Fruit fly (Drosophila melanogaster): ENCODE data around the gene ems.

DNA sequence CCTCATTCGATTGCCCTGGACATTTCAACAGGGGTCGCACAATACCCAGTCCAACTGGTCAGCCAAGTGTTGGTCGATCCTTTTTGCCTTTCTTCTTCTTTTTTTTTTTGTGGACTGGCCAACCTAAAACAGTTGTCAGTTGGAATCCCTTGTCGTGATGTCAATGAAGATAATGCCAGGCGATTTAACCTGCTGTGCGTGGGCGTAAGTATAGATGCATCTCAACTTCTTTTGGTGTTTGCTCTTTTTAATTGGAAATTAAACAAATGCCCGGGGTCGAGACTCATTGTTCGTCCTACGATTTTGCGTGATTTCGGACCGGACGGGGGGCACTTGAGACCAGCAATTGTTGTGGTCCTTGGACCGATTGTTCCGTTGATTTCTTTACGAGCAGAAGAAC, 8.2 kb downstream of the ems start:
- TF ChIP-seq psq (optimal IDR thresholded peaks at IDR 0.05): no peak
- TF ChIP-seq h (optimal IDR thresholded peaks at IDR 0.05): no peak
- TF ChIP-seq ttk (optimal IDR thresholded peaks at IDR 0.05): no peak
- TF ChIP-seq insv (optimal IDR thresholded peaks at IDR 0.05): no peak

All from Kc167 (cell line).